Fruit fly (Drosophila melanogaster): ENCODE measurements around the gene t-cup.

DNA sequence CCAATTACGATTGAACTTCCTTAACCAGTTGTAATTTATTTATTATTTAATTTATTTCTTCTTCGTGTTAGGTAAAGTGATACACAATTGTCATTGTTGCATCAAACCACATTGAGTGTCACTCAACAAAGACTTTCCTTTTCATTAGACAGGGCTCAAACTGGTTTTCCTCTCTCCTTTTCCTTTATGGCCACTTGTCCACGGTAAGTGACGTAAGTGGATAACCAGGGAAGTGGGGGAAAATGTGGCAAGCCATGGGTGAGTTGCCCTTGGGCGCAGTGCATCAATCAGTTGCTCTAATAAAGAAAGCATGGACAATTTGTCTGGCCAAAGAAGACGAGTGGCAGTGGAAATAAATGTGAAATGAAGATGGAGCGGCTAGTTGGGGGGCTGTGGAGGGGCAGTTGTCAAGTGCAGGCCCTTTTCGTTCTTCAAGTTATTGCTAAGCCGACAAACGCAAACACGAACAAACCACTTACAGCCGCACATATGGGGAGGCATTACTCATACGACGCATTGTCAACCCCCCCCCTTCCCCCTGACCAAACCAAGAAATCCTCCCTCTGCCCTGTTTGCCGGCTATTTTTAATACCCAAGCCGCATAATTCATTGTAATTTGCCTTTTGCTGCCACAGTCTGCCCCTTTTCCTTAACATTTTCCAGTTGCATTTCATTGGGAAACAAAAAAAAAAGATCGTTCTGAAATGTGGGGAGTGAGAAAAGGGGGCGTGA, 36.7 kb upstream of the t-cup start:
- TF ChIP-seq CG1620 (GFP tag; optimal IDR thresholded peaks at IDR 0.05) (no peak), CG14711 (tag; optimal IDR thresholded peaks at IDR 0.05) (no peak), CG5204 (GFP tag; optimal IDR thresholded peaks at IDR 0.05) (no peak), bab1 (GFP tag; optimal IDR thresholded peaks at IDR 0.05) (no peak), CG11617 (GFP tag; optimal IDR thresholded peaks at IDR 0.05) (no peak), CG7045 (GFP tag; optimal IDR thresholded peaks at IDR 0.05) (no peak), cnc (optimal IDR thresholded peaks at IDR 0.05) (no peak), Clk (GFP tag; optimal IDR thresholded peaks at IDR 0.05) (no peak), tj (GFP tag; optimal IDR thresholded peaks at IDR 0.05) (no peak), Hr96 (GFP tag; optimal IDR thresholded peaks at IDR 0.05) (no peak), Mnt (GFP tag; optimal IDR thresholded peaks at IDR 0.05) (no peak), CG7101 (tag; optimal IDR thresholded peaks at IDR 0.05) (no peak), toe (GFP tag; optimal IDR thresholded peaks at IDR 0.05) (no peak), CG33017 (tag; optimal IDR thresholded peaks at IDR 0.05) (no peak)

Data from whole organism, adult.